Worm (Caenorhabditis elegans): ENCODE results near the gene col-19.
A peak's percentile ranks its signal among the peaks of the same experiment; 100 is the strongest.

col-19 gene

DNA sequence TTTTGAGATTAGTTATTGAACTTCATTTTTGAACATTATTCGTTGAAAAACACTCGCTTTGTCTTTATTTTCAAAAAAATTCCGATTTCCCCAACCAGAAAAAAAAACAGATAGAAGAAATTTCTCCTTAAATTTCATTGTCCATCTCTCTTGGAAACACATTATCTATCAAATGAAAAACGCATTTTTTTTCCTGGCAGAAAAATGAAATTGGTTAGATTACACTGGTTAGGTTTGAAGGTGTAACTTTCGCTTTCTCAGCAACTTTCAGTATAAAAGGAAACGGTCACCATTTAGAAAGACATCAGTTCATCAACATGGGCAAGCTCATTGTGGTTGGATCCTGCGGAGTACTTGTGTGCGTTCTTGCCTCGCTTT lies at the start of gene col-19:
Gene col-19, plus strand, starts transcription at position 301 of the 378 bp plus-strand sequence.
- TF ChIP-seq gmeb-1 (tag; optimal IDR thresholded peaks at IDR 0.05) (no peak), nhr-12 (tag; optimal IDR thresholded peaks at IDR 0.05) (no peak), unc-55 (GFP tag; optimal IDR thresholded peaks at IDR 0.05) (no peak), nhr-77 (tag; optimal IDR thresholded peaks at IDR 0.05) (no peak), alr-1 (tag; optimal IDR thresholded peaks at IDR 0.05) (no peak), mab-5 (tag; optimal IDR thresholded peaks at IDR 0.05) (no peak), R02D3.7 (tag; optimal IDR thresholded peaks at IDR 0.05) (no peak), ceh-16 (tag; optimal IDR thresholded peaks at IDR 0.05) (no peak), lin-39 (tag; optimal IDR thresholded peaks at IDR 0.05) (no peak), nhr-23 (tag; optimal IDR thresholded peaks at IDR 0.05) (no peak), dmd-4 (tag; optimal IDR thresholded peaks at IDR 0.05) (no peak), fos-1 (tag; optimal IDR thresholded peaks at IDR 0.05) (no peak), ZK546.5 (tag; optimal IDR thresholded peaks at IDR 0.05) (no peak), nhr-11 (tag; optimal IDR thresholded peaks at IDR 0.05) (no peak)

DNA sequence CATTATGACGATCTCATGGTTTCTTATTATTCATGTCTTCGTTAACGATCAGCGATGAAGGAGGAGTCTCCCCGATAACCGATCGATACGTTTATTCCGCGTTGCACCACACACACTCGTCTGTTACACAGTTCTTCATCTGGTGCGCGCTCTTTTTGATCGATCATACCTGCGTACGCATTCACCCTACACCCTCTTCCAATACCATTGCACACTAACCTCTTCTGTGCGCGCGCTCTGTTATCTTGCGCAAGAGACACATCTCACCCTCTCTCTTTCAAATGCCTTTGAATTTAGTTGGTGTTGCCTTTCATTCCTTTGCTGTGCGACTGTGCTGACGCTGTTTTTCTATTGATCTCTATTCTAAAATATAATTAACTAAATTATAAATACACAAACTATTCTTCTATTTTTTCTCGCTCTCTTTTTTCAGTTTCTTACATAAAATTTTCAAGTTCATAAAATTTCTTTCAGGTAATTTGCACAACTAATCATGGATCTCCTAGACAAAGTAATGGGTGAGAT lies 49.7 kb upstream of the col-19 start, which contains the start of gene nrde-3:
Gene nrde-3, plus strand, starts transcription at position 475 of the 525 bp plus-strand sequence.
- TF ChIP-seq elt-1 (tag; optimal IDR thresholded peaks at IDR 0.05): no peak
- TF ChIP-seq ztf-4 (tag; optimal IDR thresholded peaks at IDR 0.05): no peak
- TF ChIP-seq nhr-129 (tag; optimal IDR thresholded peaks at IDR 0.05): no peak
- no peak for TF ChIP-seq nhr-237 (tag; optimal IDR thresholded peaks at IDR 0.05)
- TF ChIP-seq sma-9 (GFP tag; optimal IDR thresholded peaks at IDR 0.05): no peak
- no peak for TF ChIP-seq sma-9 (tag; optimal IDR thresholded peaks at IDR 0.05)
- no peak for TF ChIP-seq unc-62 (GFP tag; optimal IDR thresholded peaks at IDR 0.05)
- no peak for TF ChIP-seq sem-4 (tag; optimal IDR thresholded peaks at IDR 0.05)
- no peak for TF ChIP-seq nhr-12 (tag; optimal IDR thresholded peaks at IDR 0.05)
- TF ChIP-seq nhr-23 (tag; optimal IDR thresholded peaks at IDR 0.05): no peak
- TF ChIP-seq elt-3 (tag; optimal IDR thresholded peaks at IDR 0.05): no peak
- no peak for TF ChIP-seq unc-39 (tag; optimal IDR thresholded peaks at IDR 0.05)
- no peak for TF ChIP-seq skn-1 (tag; optimal IDR thresholded peaks at IDR 0.05)
- no peak for TF ChIP-seq mdl-1 (tag; optimal IDR thresholded peaks at IDR 0.05)
- no peak for TF ChIP-seq nhr-77 (tag; optimal IDR thresholded peaks at IDR 0.05)

DNA sequence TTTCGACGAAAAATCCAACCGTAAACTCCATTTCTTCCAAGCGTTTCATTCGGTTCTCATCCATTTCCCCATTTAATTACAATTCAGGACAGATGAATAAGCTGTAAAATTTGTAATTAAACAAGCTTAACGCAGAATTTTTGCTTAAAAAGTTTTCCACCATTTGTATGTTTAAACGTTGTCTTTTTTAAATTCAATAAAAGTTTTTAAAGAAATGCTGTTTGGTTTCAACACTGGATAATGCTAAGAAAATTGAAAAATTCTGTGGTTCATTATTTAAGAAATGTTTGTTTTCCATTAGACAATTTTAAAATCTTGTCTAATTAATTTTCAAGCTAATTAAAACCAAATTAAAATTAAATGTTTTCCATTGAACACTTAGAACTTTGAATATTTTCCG lies 41.0 kb upstream of the col-19 start, which contains the start of gene R04A9.3:
Gene R04A9.3, minus strand, starts transcription at position 101 of the 400 bp plus-strand sequence.
- TF ChIP-seq ceh-16 (tag; optimal IDR thresholded peaks at IDR 0.05) (no peak), dmd-4 (tag; optimal IDR thresholded peaks at IDR 0.05) (no peak), peb-1 (tag; optimal IDR thresholded peaks at IDR 0.05) (no peak)

DNA sequence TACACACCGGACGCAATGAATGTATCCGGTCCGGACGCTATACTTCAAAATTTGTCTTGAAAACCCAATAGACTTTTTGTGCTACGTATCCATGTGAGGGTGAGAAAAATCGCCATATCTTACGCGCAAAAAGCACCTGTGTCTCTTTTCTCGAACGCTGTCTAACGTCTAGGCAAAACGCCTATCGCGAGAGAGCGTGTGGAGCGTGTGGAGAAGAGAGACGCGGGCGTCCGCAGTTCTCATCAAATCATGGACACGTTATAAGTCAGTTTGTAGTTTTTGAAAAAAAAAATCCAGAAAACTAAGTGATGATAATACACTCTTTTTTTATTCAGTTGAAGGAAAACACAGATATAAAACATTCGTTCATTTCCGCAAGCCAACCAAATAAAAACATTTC lies 40.5 kb upstream of the col-19 start:
- peak; percentile 11 for TF ChIP-seq lin-11 (tag; optimal IDR thresholded peaks at IDR 0.05)
- TF ChIP-seq peb-1 (tag; optimal IDR thresholded peaks at IDR 0.05): no peak
- no peak for TF ChIP-seq nhr-21 (tag; optimal IDR thresholded peaks at IDR 0.05)
- peak; percentile 0 for TF ChIP-seq nhr-129 (tag; optimal IDR thresholded peaks at IDR 0.05)

DNA sequence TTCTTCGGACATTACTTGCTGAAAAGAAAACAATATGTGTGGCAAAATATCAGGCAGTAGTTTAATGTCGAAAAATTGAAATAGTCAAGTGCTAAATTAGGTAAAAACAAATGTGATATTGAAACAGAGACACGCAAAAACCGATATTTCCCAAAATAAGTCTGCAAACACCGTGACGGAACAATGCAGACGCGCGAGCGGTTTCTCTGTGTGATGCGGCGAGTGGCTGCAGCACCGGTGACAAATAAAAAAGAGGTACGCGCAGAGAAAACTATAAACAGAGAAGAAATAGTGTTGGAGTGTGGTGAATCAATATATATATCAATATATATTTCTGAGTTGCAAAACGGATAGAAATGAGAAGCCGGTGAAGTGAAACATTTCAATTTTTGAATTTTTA lies 38.8 kb upstream of the col-19 start, which contains the start of gene ife-2:
Gene ife-2, minus strand, starts transcription at position 18 of the 400 bp plus-strand sequence.
- TF ChIP-seq nhr-21 (tag; optimal IDR thresholded peaks at IDR 0.05) (peak; percentile 56), nhr-25 (tag; optimal IDR thresholded peaks at IDR 0.05) (peak; percentile 64), F13H6.1 (tag; optimal IDR thresholded peaks at IDR 0.05) (peak; percentile 55), sma-3 (GFP tag; optimal IDR thresholded peaks at IDR 0.05) (peak; percentile 72), snpc-4 (tag; optimal IDR thresholded peaks at IDR 0.05) (peak; percentile 18), lin-11 (tag; optimal IDR thresholded peaks at IDR 0.05) (peak; percentile 59), elt-3 (tag; optimal IDR thresholded peaks at IDR 0.05) (no peak), nhr-129 (tag; optimal IDR thresholded peaks at IDR 0.05) (peak; percentile 58), mbf-1 (tag; optimal IDR thresholded peaks at IDR 0.05) (no peak), ZK546.5 (tag; optimal IDR thresholded peaks at IDR 0.05) (no peak), gmeb-1 (tag; optimal IDR thresholded peaks at IDR 0.05) (peak; percentile 74), Y55F3AM.14 (GFP tag; optimal IDR thresholded peaks at IDR 0.05) (no peak), lin-13 (GFP tag; optimal IDR thresholded peaks at IDR 0.05) (peak; percentile 67), nhr-12 (tag; optimal IDR thresholded peaks at IDR 0.05) (no peak), sem-4 (tag; optimal IDR thresholded peaks at IDR 0.05) (no peak), lsy-2 (tag; optimal IDR thresholded peaks at IDR 0.05) (peak; percentile 21 to 77), fos-1 (tag; optimal IDR thresholded peaks at IDR 0.05) (peak; percentile 84), unc-55 (GFP tag; optimal IDR thresholded peaks at IDR 0.05) (peak; percentile 61), C34F6.9 (tag; optimal IDR thresholded peaks at IDR 0.05) (peak; percentile 80), egl-27 (tag; optimal IDR thresholded peaks at IDR 0.05) (no peak), ceh-16 (tag; optimal IDR thresholded peaks at IDR 0.05) (peak; percentile 6), crh-2 (tag; optimal IDR thresholded peaks at IDR 0.05) (peak; percentile 72), ztf-1 (GFP tag; conservative IDR thresholded peaks at IDR 0.05) (no peak), mab-5 (tag; optimal IDR thresholded peaks at IDR 0.05) (no peak)

Measured in whole organism, L2 larva.